Worm (Caenorhabditis elegans) whole organism, midembryonic: ENCODE results near the gene myrf-1.

ENCODE experiments used
- T22C8.4 ChIP-seq: fragments of 200-800 bp; sonication (Bioruptor generic); IDR thresholded peaks from 2 replicates; pipeline ENCODE4 v1.3.6; 2022; ENCODE audit warnings: missing genetic modification characterization, missing compliant biosample characterization
- cog-1 ChIP-seq: sonication (generic microtip); optimal IDR thresholded peaks from 2 replicates; lab custom pipeline; 2016; ENCODE audit warnings: missing genetic modification characterization, missing compliant biosample characterization
- flt-1 ChIP-seq: fragments of 200-800 bp; sonication (Bioruptor generic); IDR thresholded peaks from 2 replicates; pipeline ENCODE4 v1.3.6; 2022; ENCODE audit warnings: missing genetic modification characterization, missing compliant biosample characterization
- klf-2 ChIP-seq: fragments of 200-800 bp; sonication (Bioruptor generic); conservative IDR thresholded peaks from 2 replicates; pipeline ENCODE4 v1.3.6; 2022; ENCODE audit warnings: missing genetic modification reagents, missing genetic modification characterization, missing compliant biosample characterization
- med-1 ChIP-seq: sonication (generic microtip); optimal IDR thresholded peaks from 2 replicates; lab custom pipeline; 2017; ENCODE audit warnings: missing genetic modification characterization, mild to moderate bottlenecking, missing compliant biosample characterization, antibody characterized with exemption, missing genetic modification reagents; ENCODE audit not compliant: insufficient read depth
- ref-1 ChIP-seq: fragments of 200-800 bp; sonication (Bioruptor generic); conservative IDR thresholded peaks from 2 replicates; pipeline ENCODE4 v1.3.6; 2022; ENCODE audit warnings: missing genetic modification reagents, missing genetic modification characterization, missing compliant biosample characterization
- tab-1 ChIP-seq: fragments of 200-800 bp; sonication (Bioruptor generic); IDR thresholded peaks from 2 replicates; pipeline ENCODE4 v1.3.6; 2022; ENCODE audit warnings: missing genetic modification characterization, missing compliant biosample characterization
- ztf-23 ChIP-seq: fragments of 200-800 bp; sonication (Bioruptor generic); IDR thresholded peaks from 2 replicates; pipeline ENCODE4 v1.3.6; 2022; ENCODE audit warnings: missing genetic modification reagents, missing genetic modification characterization, missing compliant biosample characterization
- ztf-29 ChIP-seq: fragments of 200-800 bp; sonication (Bioruptor generic); IDR thresholded peaks from 2 replicates; pipeline ENCODE4 v1.3.6; 2022; ENCODE audit warnings: missing genetic modification reagents, missing genetic modification characterization, missing compliant biosample characterization

myrf-1 gene

ce11 chrII:10476959-10477358, 25.4 kb downstream of the myrf-1 start, which contains the start of gene ZK666.4:
Gene ZK666.4, plus strand, starts transcription at chrII:10477259.
- no peak for TF ChIP-seq cog-1 (tag; lab: Kevin White, UChicago)
- TF ChIP-seq med-1 = no peak
- TF ChIP-seq ztf-23 (GFP tag; lab: Robert Waterston, UW) = no peak
- no peak for TF ChIP-seq ztf-29 (GFP tag; lab: Robert Waterston, UW)
- no peak for TF ChIP-seq flt-1 (GFP tag; lab: Robert Waterston, UW)
- TF ChIP-seq ref-1 (GFP tag; lab: Robert Waterston, UW) = no peak
- no peak for TF ChIP-seq tab-1 (GFP tag; lab: Robert Waterston, UW)
- no peak for TF ChIP-seq klf-2
- no peak for TF ChIP-seq T22C8.4

ce11 chrII:10476039-10476438, 26.3 kb downstream of the myrf-1 start, which contains the start of gene clec-58:
Gene clec-58, minus strand, starts transcription at chrII:10476139.
- TF ChIP-seq klf-2 (no peak), tab-1 (GFP tag; lab: Robert Waterston, UW) (no peak), ztf-23 (GFP tag; lab: Robert Waterston, UW) (no peak), ref-1 (GFP tag; lab: Robert Waterston, UW) (no peak), flt-1 (GFP tag; lab: Robert Waterston, UW) (no peak), cog-1 (tag; lab: Kevin White, UChicago) (no peak), med-1 (no peak), T22C8.4 (no peak), ztf-29 (GFP tag; lab: Robert Waterston, UW) (no peak)

ce11 chrII:10471790-10472189, 30.6 kb downstream of the myrf-1 start, which contains the start of gene ZK666.2:
Gene ZK666.2, minus strand, starts transcription at chrII:10471890.
- no peak for TF ChIP-seq T22C8.4
- no peak for TF ChIP-seq klf-2
- TF ChIP-seq ref-1 (GFP tag; lab: Robert Waterston, UW) = no peak
- TF ChIP-seq tab-1 (GFP tag; lab: Robert Waterston, UW) = no peak
- TF ChIP-seq med-1 = no peak
- TF ChIP-seq ztf-29 (GFP tag; lab: Robert Waterston, UW) = no peak
- no peak for TF ChIP-seq flt-1 (GFP tag; lab: Robert Waterston, UW)
- TF ChIP-seq ztf-23 (GFP tag; lab: Robert Waterston, UW) = no peak
- TF ChIP-seq cog-1 (tag; lab: Kevin White, UChicago) = no peak

- no peak for TF ChIP-seq med-1
- no peak for TF ChIP-seq flt-1 (GFP tag; lab: Robert Waterston, UW)
- no peak for TF ChIP-seq ztf-29 (GFP tag; lab: Robert Waterston, UW)
- no peak for TF ChIP-seq ztf-23 (GFP tag; lab: Robert Waterston, UW)
- TF ChIP-seq cog-1 (tag; lab: Kevin White, UChicago) = no peak
- TF ChIP-seq klf-2 = no peak
- TF ChIP-seq tab-1 (GFP tag; lab: Robert Waterston, UW) = no peak
- TF ChIP-seq T22C8.4 = no peak
- no peak for TF ChIP-seq ref-1 (GFP tag; lab: Robert Waterston, UW)
Measured at ce11 chrII:10471247-10471646, 31.1 kb downstream of the myrf-1 start, which contains the start of gene ZK666.1. Gene ZK666.1, minus strand, starts transcription at chrII:10471347.

ce11 chrII:10470159-10470558, 32.2 kb downstream of the myrf-1 start, which contains the start of gene clec-143:
Gene clec-143, minus strand, starts transcription at chrII:10470297.
- TF ChIP-seq med-1 = no peak
- no peak for TF ChIP-seq flt-1 (GFP tag; lab: Robert Waterston, UW)
- no peak for TF ChIP-seq klf-2
- no peak for TF ChIP-seq cog-1 (tag; lab: Kevin White, UChicago)
- TF ChIP-seq ref-1 (GFP tag; lab: Robert Waterston, UW) = no peak
- TF ChIP-seq T22C8.4 = no peak
- no peak for TF ChIP-seq ztf-23 (GFP tag; lab: Robert Waterston, UW)
- no peak for TF ChIP-seq tab-1 (GFP tag; lab: Robert Waterston, UW)
- TF ChIP-seq ztf-29 (GFP tag; lab: Robert Waterston, UW) = no peak

ce11 chrII:10466552-10466951, 35.8 kb downstream of the myrf-1 start, which contains the start of gene tnc-2:
Gene tnc-2, plus strand, starts transcription at chrII:10466852.
- no peak for TF ChIP-seq flt-1 (GFP tag; lab: Robert Waterston, UW)

- TF ChIP-seq cog-1 (tag; lab: Kevin White, UChicago) (no peak), med-1 (no peak), ztf-23 (GFP tag; lab: Robert Waterston, UW) (no peak), ztf-29 (GFP tag; lab: Robert Waterston, UW) (no peak), klf-2 (no peak), ref-1 (GFP tag; lab: Robert Waterston, UW) (no peak), T22C8.4 (no peak), tab-1 (GFP tag; lab: Robert Waterston, UW) (no peak), flt-1 (GFP tag; lab: Robert Waterston, UW) (no peak)
Measured at ce11 chrII:10464230-10464920, 38.0 kb downstream of the myrf-1 start, which contains the start of the genes ZK673.6 and sdz-37. Gene ZK673.6, minus strand, starts transcription at chrII:10464330. Gene sdz-37, plus strand, starts transcription at chrII:10464870.

ce11 chrII:10461207-10461606, 41.1 kb downstream of the myrf-1 start, which contains the start of gene ZK673.5:
Gene ZK673.5, plus strand, starts transcription at chrII:10461507.
- TF ChIP-seq klf-2 (no peak), tab-1 (GFP tag; lab: Robert Waterston, UW) (no peak), flt-1 (GFP tag; lab: Robert Waterston, UW) (no peak), med-1 (no peak), ztf-29 (GFP tag; lab: Robert Waterston, UW) (no peak), T22C8.4 (no peak), ref-1 (GFP tag; lab: Robert Waterston, UW) (no peak), ztf-23 (GFP tag; lab: Robert Waterston, UW) (no peak), cog-1 (tag; lab: Kevin White, UChicago) (no peak)

ce11 chrII:10456979-10457378, 45.4 kb downstream of the myrf-1 start, which contains the start of gene ZK673.11:
Gene ZK673.11, plus strand, starts transcription at chrII:10457279.
- TF ChIP-seq med-1 (no peak), ztf-29 (GFP tag; lab: Robert Waterston, UW) (no peak)

- no peak for TF ChIP-seq flt-1 (GFP tag; lab: Robert Waterston, UW)
- TF ChIP-seq ztf-29 (GFP tag; lab: Robert Waterston, UW) = no peak
- TF ChIP-seq med-1 = no peak
- TF ChIP-seq tab-1 (GFP tag; lab: Robert Waterston, UW) = no peak
- TF ChIP-seq ztf-23 (GFP tag; lab: Robert Waterston, UW) = no peak
- TF ChIP-seq ref-1 (GFP tag; lab: Robert Waterston, UW) = no peak
- TF ChIP-seq klf-2 = no peak
- no peak for TF ChIP-seq T22C8.4
- TF ChIP-seq cog-1 (tag; lab: Kevin White, UChicago) = no peak
Measured at ce11 chrII:10452620-10453019, 49.7 kb downstream of the myrf-1 start, which contains the start of gene ZK673.4. Gene ZK673.4, plus strand, starts transcription at chrII:10452920.
